Worm (Caenorhabditis elegans): ENCODE results near the gene dmsr-15.

- no peak for TF ChIP-seq nhr-11 (tag; optimal IDR thresholded peaks at IDR 0.05)
- TF ChIP-seq ama-1 (optimal IDR thresholded peaks at IDR 0.05), result no peak
- no peak for TF ChIP-seq ceh-48 (tag; optimal IDR thresholded peaks at IDR 0.05)
- no peak for TF ChIP-seq fkh-10 (GFP tag; optimal IDR thresholded peaks at IDR 0.05)
- TF ChIP-seq npax-4 (tag; optimal IDR thresholded peaks at IDR 0.05), result no peak
- no peak for TF ChIP-seq ttx-3 (tag; optimal IDR thresholded peaks at IDR 0.05)
- no peak for TF ChIP-seq ceh-6 (GFP tag; optimal IDR thresholded peaks at IDR 0.05)
- TF ChIP-seq unc-3 (GFP tag; conservative IDR thresholded peaks at IDR 0.05), result no peak
- TF ChIP-seq unc-3 (tag; optimal IDR thresholded peaks at IDR 0.05), result no peak
- no peak for TF ChIP-seq tbx-7 (tag; optimal IDR thresholded peaks at IDR 0.05)
- no peak for TF ChIP-seq tbx-2 (tag; optimal IDR thresholded peaks at IDR 0.05)
- TF ChIP-seq unc-86 (tag; optimal IDR thresholded peaks at IDR 0.05), result no peak
- no peak for TF ChIP-seq pha-4 (tag; optimal IDR thresholded peaks at IDR 0.05)
- TF ChIP-seq pqm-1 (tag; optimal IDR thresholded peaks at IDR 0.05), result no peak
- no peak for TF ChIP-seq dmd-4 (tag; optimal IDR thresholded peaks at IDR 0.05; ENCODE audit: borderline replicate concordance)
Observed at ce11 chrV:6821509-6821908, 7.2 kb downstream of the dmsr-15 start, which contains the start of gene T15B7.8.

Measured in whole organism, late embryonic.